Worm (Caenorhabditis elegans): Measurements from ENCODE around the gene Y22F5A.11.

The Y22F5A.11 gene

ce11 chrV:10280112-10280511 lies 4.7 kb upstream of the Y22F5A.11 start:
- TF ChIP-seq gmeb-1 (tag; optimal IDR thresholded peaks at IDR 0.05) (peak; percentile 47), skn-1 (tag; optimal IDR thresholded peaks at IDR 0.05) (no peak), ZK546.5 (tag; optimal IDR thresholded peaks at IDR 0.05) (no peak), crh-2 (tag; optimal IDR thresholded peaks at IDR 0.05) (peak; percentile 12), R02D3.7 (tag; optimal IDR thresholded peaks at IDR 0.05) (no peak), sma-9 (GFP tag; optimal IDR thresholded peaks at IDR 0.05) (peak; percentile 24), sma-9 (tag; optimal IDR thresholded peaks at IDR 0.05) (no peak), fos-1 (tag; optimal IDR thresholded peaks at IDR 0.05) (peak; percentile 70), peb-1 (tag; optimal IDR thresholded peaks at IDR 0.05) (no peak)

ce11 chrV:10277579-10277978 lies 2.1 kb upstream of the Y22F5A.11 start, which contains the start of gene lys-1:
TSS of gene lys-1 (plus strand) at chrV:10277904.
- TF ChIP-seq ztf-4 (tag; optimal IDR thresholded peaks at IDR 0.05) (no peak), sma-9 (GFP tag; optimal IDR thresholded peaks at IDR 0.05) (peak; percentile 35), sma-9 (tag; optimal IDR thresholded peaks at IDR 0.05) (no peak), fos-1 (tag; optimal IDR thresholded peaks at IDR 0.05) (peak; percentile 95)

ce11 chrV:10276038-10276437 lies 592 bp upstream of the Y22F5A.11 start:
- TF ChIP-seq nhr-21 (tag; optimal IDR thresholded peaks at IDR 0.05) (no peak), ztf-11 (tag; optimal IDR thresholded peaks at IDR 0.05) (no peak), zag-1 (tag; optimal IDR thresholded peaks at IDR 0.05) (no peak), ztf-4 (tag; optimal IDR thresholded peaks at IDR 0.05) (no peak), R02D3.7 (tag; optimal IDR thresholded peaks at IDR 0.05) (no peak), ceh-16 (tag; optimal IDR thresholded peaks at IDR 0.05) (no peak), unc-39 (tag; optimal IDR thresholded peaks at IDR 0.05) (no peak), lin-39 (tag; optimal IDR thresholded peaks at IDR 0.05) (no peak), mbf-1 (tag; optimal IDR thresholded peaks at IDR 0.05) (no peak), sma-3 (GFP tag; optimal IDR thresholded peaks at IDR 0.05) (no peak), blmp-1 (tag; optimal IDR thresholded peaks at IDR 0.05; ENCODE audit: insufficient read depth) (no peak), ama-1 (optimal IDR thresholded peaks at IDR 0.05) (no peak), nhr-11 (tag; optimal IDR thresholded peaks at IDR 0.05) (no peak), mdl-1 (tag; optimal IDR thresholded peaks at IDR 0.05) (no peak), snpc-4 (tag; optimal IDR thresholded peaks at IDR 0.05) (no peak), F13H6.1 (tag; optimal IDR thresholded peaks at IDR 0.05) (no peak)

- TF ChIP-seq dmd-4 (tag; optimal IDR thresholded peaks at IDR 0.05) (no peak), C34F6.9 (tag; optimal IDR thresholded peaks at IDR 0.05) (peak; percentile 78), lsy-2 (tag; optimal IDR thresholded peaks at IDR 0.05) (peak in 1 of 2 experiments; percentile 67), sma-3 (GFP tag; optimal IDR thresholded peaks at IDR 0.05) (no peak), blmp-1 (tag; optimal IDR thresholded peaks at IDR 0.05; ENCODE audit: insufficient read depth) (no peak), nhr-129 (tag; optimal IDR thresholded peaks at IDR 0.05) (peak; percentile 73), unc-62 (GFP tag; optimal IDR thresholded peaks at IDR 0.05) (no peak), ZK546.5 (tag; optimal IDR thresholded peaks at IDR 0.05) (no peak), nhr-23 (tag; optimal IDR thresholded peaks at IDR 0.05) (no peak), nhr-237 (tag; optimal IDR thresholded peaks at IDR 0.05) (no peak), unc-55 (GFP tag; optimal IDR thresholded peaks at IDR 0.05) (peak; percentile 87), elt-3 (tag; optimal IDR thresholded peaks at IDR 0.05) (no peak), ceh-82 (tag; optimal IDR thresholded peaks at IDR 0.05) (no peak), nhr-6 (tag; optimal IDR thresholded peaks at IDR 0.05) (peak; percentile 62), peb-1 (tag; optimal IDR thresholded peaks at IDR 0.05) (no peak), gmeb-1 (tag; optimal IDR thresholded peaks at IDR 0.05) (no peak), alr-1 (tag; optimal IDR thresholded peaks at IDR 0.05) (peak; percentile 25), aly-2 (tag; optimal IDR thresholded peaks at IDR 0.05) (no peak), egl-27 (tag; optimal IDR thresholded peaks at IDR 0.05) (peak; percentile 36), ceh-16 (tag; optimal IDR thresholded peaks at IDR 0.05) (no peak), lin-39 (tag; optimal IDR thresholded peaks at IDR 0.05) (no peak), F13H6.1 (tag; optimal IDR thresholded peaks at IDR 0.05) (peak; percentile 62), zag-1 (tag; optimal IDR thresholded peaks at IDR 0.05) (peak; percentile 73), sma-9 (GFP tag; optimal IDR thresholded peaks at IDR 0.05) (peak; percentile 60), sma-9 (tag; optimal IDR thresholded peaks at IDR 0.05) (no peak), nhr-21 (tag; optimal IDR thresholded peaks at IDR 0.05) (no peak), ztf-11 (tag; optimal IDR thresholded peaks at IDR 0.05) (no peak), ztf-1 (GFP tag; conservative IDR thresholded peaks at IDR 0.05) (no peak), Y55F3AM.14 (GFP tag; optimal IDR thresholded peaks at IDR 0.05) (peak; percentile 25), sem-4 (tag; optimal IDR thresholded peaks at IDR 0.05) (no peak), skn-1 (tag; optimal IDR thresholded peaks at IDR 0.05) (no peak), R02D3.7 (tag; optimal IDR thresholded peaks at IDR 0.05) (no peak), ztf-4 (tag; optimal IDR thresholded peaks at IDR 0.05) (peak; percentile 37), mdl-1 (tag; optimal IDR thresholded peaks at IDR 0.05) (peak in 1 of 2 experiments; percentile 74), nhr-25 (tag; optimal IDR thresholded peaks at IDR 0.05) (no peak), unc-39 (tag; optimal IDR thresholded peaks at IDR 0.05) (no peak), nhr-77 (tag; optimal IDR thresholded peaks at IDR 0.05) (no peak), snpc-4 (tag; optimal IDR thresholded peaks at IDR 0.05) (peak; percentile 15), elt-1 (tag; optimal IDR thresholded peaks at IDR 0.05) (no peak), crh-2 (tag; optimal IDR thresholded peaks at IDR 0.05) (peak; percentile 46), lin-11 (tag; optimal IDR thresholded peaks at IDR 0.05) (peak; percentile 22), fos-1 (tag; optimal IDR thresholded peaks at IDR 0.05) (no peak)
Observed at ce11 chrV:10273837-10274236, 1.6 kb downstream of the Y22F5A.11 start.

Measured in whole organism, L2 larva.